Worm (Caenorhabditis elegans): ENCODE data around the gene C06C6.7.

ce11 chrV:16041412-16041811 lies 49.5 kb downstream of the C06C6.7 start:
- TF ChIP-seq lin-13 (GFP tag; optimal IDR thresholded peaks at IDR 0.05) (no peak), hpl-2 (GFP tag; optimal IDR thresholded peaks at IDR 0.05) (no peak), nhr-90 (tag; optimal IDR thresholded peaks at IDR 0.05; ENCODE audit: poor library complexity) (peak; percentile 2), pqm-1 (tag; optimal IDR thresholded peaks at IDR 0.05) (no peak), nhr-71 (tag; optimal IDR thresholded peaks at IDR 0.05) (peak; percentile 23), fkh-4 (tag; optimal IDR thresholded peaks at IDR 0.05; ENCODE audit: borderline replicate concordance) (no peak), skn-1 (tag; optimal IDR thresholded peaks at IDR 0.05) (no peak), nhr-12 (tag; optimal IDR thresholded peaks at IDR 0.05) (no peak), mab-9 (GFP tag; IDR thresholded peaks at IDR 0.05) (no peak), dpl-1 (GFP tag; optimal IDR thresholded peaks at IDR 0.05) (peak; percentile 18 to 35 (median 19)), ces-1 (GFP tag; optimal IDR thresholded peaks at IDR 0.05) (no peak)
